Comparison of ENCODE assay signal across 1 fruit fly cellular context in the genomic region with DNA sequence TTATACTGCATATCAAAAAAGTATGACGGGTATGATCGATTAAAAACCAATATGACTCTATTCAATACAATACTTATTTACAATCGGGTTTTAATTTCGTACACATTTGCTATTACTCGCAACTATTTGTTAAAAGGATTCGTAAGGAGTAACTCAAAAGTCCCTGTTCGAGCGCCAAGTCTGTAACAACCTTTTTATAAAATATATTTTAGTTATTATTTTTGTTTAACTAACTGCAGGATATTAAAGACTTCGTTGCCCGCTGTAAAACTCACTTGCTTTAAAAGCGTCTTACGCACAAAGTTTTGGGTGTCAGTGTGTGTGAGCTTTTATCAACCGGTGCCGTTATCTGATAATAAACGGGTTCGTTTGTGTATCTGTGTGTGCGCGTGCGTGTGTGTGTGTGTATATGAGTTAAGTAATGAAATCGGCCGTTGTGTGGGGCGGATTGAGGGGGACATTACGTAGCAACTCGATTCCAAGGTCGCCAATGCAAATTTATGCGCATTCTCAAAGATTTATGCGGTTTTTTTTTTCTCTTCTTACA.
TF ChIP-seq lines count a peak whose summit lies in the region.

No protein-coding gene starts in this region.

TF ChIP-seq in whole organism, embryonic, 481 proteins besides CTCF, POLR2A, EP300 and RAD21 (continued from another document and continues in another):
- peak; percentile 31 for TF ChIP-seq luna (GFP tag; optimal IDR thresholded peaks at IDR 0.05; lab: Kevin White, UChicago)
- no peak for TF ChIP-seq Neu2 (GFP tag; optimal IDR thresholded peaks at IDR 0.05; lab: Kevin White, UChicago; ENCODE audit: borderline replicate concordance)
- TF ChIP-seq CG4730 (GFP tag; IDR thresholded peaks at IDR 0.05; lab: Robert Waterston, UW), result peak; percentile 83
- peak; percentile 51 for TF ChIP-seq trem (tag; optimal IDR thresholded peaks at IDR 0.05; lab: Kevin White, UChicago)
- TF ChIP-seq cad (GFP tag; optimal IDR thresholded peaks at IDR 0.05; lab: Kevin White, UChicago), result no peak
- TF ChIP-seq CG6175 (GFP tag; IDR thresholded peaks at IDR 0.05; lab: Robert Waterston, UW), result peak; percentile 83
- TF ChIP-seq CG15073 (GFP tag; optimal IDR thresholded peaks at IDR 0.05; lab: Kevin White, UChicago), result no peak
- peak; percentile 82 for TF ChIP-seq az2 (GFP tag; optimal IDR thresholded peaks at IDR 0.05; lab: Kevin White, UChicago)
- TF ChIP-seq Vsx1 (GFP tag; optimal IDR thresholded peaks at IDR 0.05; lab: Kevin White, UChicago), result peak; percentile 79
- TF ChIP-seq CG15269 (tag; optimal IDR thresholded peaks at IDR 0.05; lab: Kevin White, UChicago), result peak; percentile 94
- peak; percentile 92 for TF ChIP-seq gro (GFP tag; optimal IDR thresholded peaks at IDR 0.05; lab: Kevin White, UChicago)
- no peak for TF ChIP-seq CG15479 (GFP tag; optimal IDR thresholded peaks at IDR 0.05; lab: Kevin White, UChicago)
- peak; percentile 88 for TF ChIP-seq CG9932 (GFP tag; IDR thresholded peaks at IDR 0.05; lab: Robert Waterston, UW)
- no peak for TF ChIP-seq Doc3 (GFP tag; IDR thresholded peaks at IDR 0.05; lab: Robert Waterston, UW; ENCODE audit: partially characterized antibody)
- peak; percentile 61 for TF ChIP-seq pnt (GFP tag; optimal IDR thresholded peaks at IDR 0.05; lab: Kevin White, UChicago)
- peak; percentile 70 for TF ChIP-seq Dad (GFP tag; optimal IDR thresholded peaks at IDR 0.05; lab: Kevin White, UChicago)
- peak; percentile 4 for TF ChIP-seq CG7271 (tag; optimal IDR thresholded peaks at IDR 0.05; lab: Kevin White, UChicago)
- peak; percentile 94 for TF ChIP-seq CG2120 (GFP tag; optimal IDR thresholded peaks at IDR 0.05; lab: Kevin White, UChicago)
- no peak for TF ChIP-seq scrt (GFP tag; optimal IDR thresholded peaks at IDR 0.05; lab: Kevin White, UChicago)
- TF ChIP-seq CG16863 (GFP tag; optimal IDR thresholded peaks at IDR 0.05; lab: Kevin White, UChicago), result peak; percentile 22
- peak; percentile 73 for TF ChIP-seq zen (tag; optimal IDR thresholded peaks at IDR 0.05; lab: Kevin White, UChicago)
- TF ChIP-seq CG9817 (tag; optimal IDR thresholded peaks at IDR 0.05; lab: Kevin White, UChicago), result peak; percentile 91
- peak; percentile 70 for TF ChIP-seq CG12071 (GFP tag; optimal IDR thresholded peaks at IDR 0.05; lab: Kevin White, UChicago)
- TF ChIP-seq Taf1 (GFP tag; IDR thresholded peaks at IDR 0.05; lab: Robert Waterston, UW), result peak; percentile 81; the same call in 1 of the 2 replicates
- peak; percentile 79 for TF ChIP-seq Oaz (GFP tag; IDR thresholded peaks at IDR 0.05; lab: Robert Waterston, UW)
- no peak for TF ChIP-seq CG1832 (GFP tag; optimal IDR thresholded peaks at IDR 0.05; lab: Kevin White, UChicago)
- no peak for TF ChIP-seq CG30020 (tag; optimal IDR thresholded peaks at IDR 0.05; lab: Kevin White, UChicago)
- TF ChIP-seq tap (tag; optimal IDR thresholded peaks at IDR 0.05; lab: Kevin White, UChicago), result peak; percentile 78
- peak; percentile 62 for TF ChIP-seq Six4 (GFP tag; optimal IDR thresholded peaks at IDR 0.05; lab: Kevin White, UChicago)
- TF ChIP-seq CG14710 (tag; optimal IDR thresholded peaks at IDR 0.05; lab: Kevin White, UChicago), result peak; percentile 75
- TF ChIP-seq CG1602 (GFP tag; optimal IDR thresholded peaks at IDR 0.05; lab: Kevin White, UChicago), result peak; percentile 85
- TF ChIP-seq ems (GFP tag; optimal IDR thresholded peaks at IDR 0.05; lab: Kevin White, UChicago), result peak; percentile 79
- 0 out of 3 replicates have a peak, but pooled peaks have one; percentile 18 for TF ChIP-seq otp (GFP tag; IDR thresholded peaks at IDR 0.05; lab: Robert Waterston, UW)
- peak; percentile 68 for TF ChIP-seq ATbp (GFP tag; optimal IDR thresholded peaks at IDR 0.05; lab: Kevin White, UChicago)
- peak; percentile 34 for TF ChIP-seq CG4617 (GFP tag; optimal IDR thresholded peaks at IDR 0.05; lab: Kevin White, UChicago; ENCODE audit: borderline replicate concordance)
- TF ChIP-seq CG13624 (GFP tag; optimal IDR thresholded peaks at IDR 0.05; lab: Kevin White, UChicago), result peak; percentile 69
- peak; percentile 55 for TF ChIP-seq Bdp1 (GFP tag; optimal IDR thresholded peaks at IDR 0.05; lab: Kevin White, UChicago)
- TF ChIP-seq jing (GFP tag; optimal IDR thresholded peaks at IDR 0.05; lab: Kevin White, UChicago), result peak; percentile 76
- TF ChIP-seq CG5953 (GFP tag; IDR thresholded peaks at IDR 0.05; lab: Robert Waterston, UW), result peak; percentile 71; the same call in 1 of the 2 replicates
- TF ChIP-seq NK7.1 (GFP tag; optimal IDR thresholded peaks at IDR 0.05; lab: Kevin White, UChicago), result peak; percentile 44
- peak; percentile 52 to 87 for TF ChIP-seq bsh (GFP tag; optimal IDR thresholded peaks at IDR 0.05; lab: Kevin White, UChicago)
- TF ChIP-seq hb (GFP tag; IDR thresholded peaks at IDR 0.05; lab: Robert Waterston, UW; ENCODE audit: partially characterized antibody), result no peak
- peak; percentile 9 for TF ChIP-seq disco-r (GFP tag; optimal IDR thresholded peaks at IDR 0.05; lab: Kevin White, UChicago)
- TF ChIP-seq CG3065 (GFP tag; optimal IDR thresholded peaks at IDR 0.05; lab: Kevin White, UChicago), result peak; percentile 41
- TF ChIP-seq Dbx (GFP tag; IDR thresholded peaks at IDR 0.05; lab: Robert Waterston, UW), result peak; percentile 89
- TF ChIP-seq dm (GFP tag; optimal IDR thresholded peaks at IDR 0.05; lab: Kevin White, UChicago), result no peak
- no peak for TF ChIP-seq TFAM (GFP tag; optimal IDR thresholded peaks at IDR 0.05; lab: Kevin White, UChicago)
- peak; percentile 92 for TF ChIP-seq CG2712 (tag; optimal IDR thresholded peaks at IDR 0.05; lab: Kevin White, UChicago)
- peak; percentile 56 for TF ChIP-seq CG13894 (tag; optimal IDR thresholded peaks at IDR 0.05; lab: Kevin White, UChicago)
- peak; percentile 45 to 93 for TF ChIP-seq Hr51 (GFP tag; optimal IDR thresholded peaks at IDR 0.05; lab: Kevin White, UChicago)
- peak; percentile 20 for TF ChIP-seq CG31388 (GFP tag; optimal IDR thresholded peaks at IDR 0.05; lab: Kevin White, UChicago)
- peak; percentile 80 for TF ChIP-seq Gug (GFP tag; IDR thresholded peaks at IDR 0.05; lab: Robert Waterston, UW)
- TF ChIP-seq fd3F (GFP tag; optimal IDR thresholded peaks at IDR 0.05; lab: Kevin White, UChicago), result peak; percentile 92
- peak; percentile 22 for TF ChIP-seq Sry-β (GFP tag; optimal IDR thresholded peaks at IDR 0.05; lab: Kevin White, UChicago)
- peak; percentile 46; the same call in 1 of the 2 replicates for TF ChIP-seq CG8765 (GFP tag; IDR thresholded peaks at IDR 0.05; lab: Robert Waterston, UW)
- TF ChIP-seq unc-4 (GFP tag; IDR thresholded peaks at IDR 0.05; lab: Robert Waterston, UW; ENCODE audit: partially characterized antibody), result no peak
- TF ChIP-seq CG7987 (GFP tag; optimal IDR thresholded peaks at IDR 0.05; lab: Kevin White, UChicago), result peak; percentile 79
- TF ChIP-seq ac (GFP tag; optimal IDR thresholded peaks at IDR 0.05; lab: Kevin White, UChicago), result no peak
- no peak for TF ChIP-seq bbx (GFP tag; IDR thresholded peaks at IDR 0.05; lab: Robert Waterston, UW; ENCODE audit: partially characterized antibody)
- peak; percentile 63 for TF ChIP-seq cato (GFP tag; optimal IDR thresholded peaks at IDR 0.05; lab: Kevin White, UChicago; ENCODE audit: borderline replicate concordance)
- TF ChIP-seq Fer3 (tag; optimal IDR thresholded peaks at IDR 0.05; lab: Kevin White, UChicago), result peak; percentile 92
- peak; percentile 44 for TF ChIP-seq CG10462 (GFP tag; optimal IDR thresholded peaks at IDR 0.05; lab: Kevin White, UChicago)
- TF ChIP-seq Mrtf (GFP tag; IDR thresholded peaks at IDR 0.05; lab: Robert Waterston, UW), result peak; percentile 86
- peak; percentile 89 for TF ChIP-seq HHEX (GFP tag; optimal IDR thresholded peaks at IDR 0.05; lab: Kevin White, UChicago)
- peak; percentile 58 for TF ChIP-seq CG5180 (GFP tag; optimal IDR thresholded peaks at IDR 0.05; lab: Kevin White, UChicago)
- no peak for TF ChIP-seq MESR4 (GFP tag; optimal IDR thresholded peaks at IDR 0.05; lab: Kevin White, UChicago)
- TF ChIP-seq Stat92E (GFP tag; optimal IDR thresholded peaks at IDR 0.05; lab: Kevin White, UChicago), result no peak
- TF ChIP-seq wek (GFP tag; optimal IDR thresholded peaks at IDR 0.05; lab: Kevin White, UChicago), result peak; percentile 12
- peak; percentile 13 for TF ChIP-seq nom (GFP tag; optimal IDR thresholded peaks at IDR 0.05; lab: Kevin White, UChicago)
- TF ChIP-seq CG42726 (GFP tag; IDR thresholded peaks at IDR 0.05; lab: Robert Waterston, UW; ENCODE audit: partially characterized antibody), result no peak
- TF ChIP-seq NC2β (GFP tag; optimal IDR thresholded peaks at IDR 0.05; lab: Kevin White, UChicago), result peak; percentile 19
- peak; percentile 55 for TF ChIP-seq CG2875 (GFP tag; optimal IDR thresholded peaks at IDR 0.05; lab: Kevin White, UChicago)
- TF ChIP-seq phol (tag; optimal IDR thresholded peaks at IDR 0.05; lab: Kevin White, UChicago), result peak; percentile 93
- TF ChIP-seq CG9215 (GFP tag; IDR thresholded peaks at IDR 0.05; lab: Robert Waterston, UW), result peak; percentile 89
- TF ChIP-seq CG18599 (GFP tag; optimal IDR thresholded peaks at IDR 0.05; lab: Kevin White, UChicago), result peak; percentile 93
- TF ChIP-seq CG7928 (GFP tag; optimal IDR thresholded peaks at IDR 0.05; lab: Kevin White, UChicago), result peak; percentile 66
- TF ChIP-seq twi (tag; optimal IDR thresholded peaks at IDR 0.05; lab: Kevin White, UChicago), result peak; percentile 77
- peak; percentile 87 for TF ChIP-seq CG17359 (tag; optimal IDR thresholded peaks at IDR 0.05; lab: Kevin White, UChicago)
- TF ChIP-seq CG4328 (GFP tag; optimal IDR thresholded peaks at IDR 0.05; lab: Kevin White, UChicago), result no peak
- TF ChIP-seq CG9797 (GFP tag; optimal IDR thresholded peaks at IDR 0.05; lab: Kevin White, UChicago), result no peak
- TF ChIP-seq H2.0 (GFP tag; IDR thresholded peaks at IDR 0.05; lab: Robert Waterston, UW), result peak; percentile 83
- TF ChIP-seq peb (GFP tag; IDR thresholded peaks at IDR 0.05; lab: Robert Waterston, UW), result peak; percentile 46; the same call in 1 of the 2 replicates
- TF ChIP-seq CG13296 (GFP tag; optimal IDR thresholded peaks at IDR 0.05; lab: Kevin White, UChicago), result peak; percentile 85
- no peak for TF ChIP-seq vnd (GFP tag; IDR thresholded peaks at IDR 0.05; lab: Robert Waterston, UW; ENCODE audit: partially characterized antibody)
- TF ChIP-seq p53 (GFP tag; optimal IDR thresholded peaks at IDR 0.05; lab: Kevin White, UChicago), result peak; percentile 10
- no peak for TF ChIP-seq sna (GFP tag; IDR thresholded peaks at IDR 0.05; lab: Robert Waterston, UW; ENCODE audit: partially characterized antibody)
- TF ChIP-seq Chrac-16 (GFP tag; optimal IDR thresholded peaks at IDR 0.05; lab: Kevin White, UChicago), result peak; percentile 82
- peak; percentile 92 for TF ChIP-seq esg (GFP tag; conservative IDR thresholded peaks at IDR 0.05; lab: Robert Waterston, UW)
- no peak for TF ChIP-seq inv (GFP tag; IDR thresholded peaks at IDR 0.05; lab: Robert Waterston, UW; ENCODE audit: partially characterized antibody)
- peak; percentile 51 for TF ChIP-seq CG9876 (GFP tag; optimal IDR thresholded peaks at IDR 0.05; lab: Kevin White, UChicago)
- TF ChIP-seq BtbVII (GFP tag; optimal IDR thresholded peaks at IDR 0.05; lab: Kevin White, UChicago), result peak; percentile 37
- TF ChIP-seq schlank (tag; optimal IDR thresholded peaks at IDR 0.05; lab: Kevin White, UChicago), result peak; percentile 74
- peak; percentile 15; the same call in 1 of the 2 replicates for TF ChIP-seq CG16779 (GFP tag; IDR thresholded peaks at IDR 0.05; lab: Robert Waterston, UW)
- peak; percentile 95 for TF ChIP-seq Rfx (GFP tag; IDR thresholded peaks at IDR 0.05; lab: Robert Waterston, UW)
- peak; percentile 65 for TF ChIP-seq Hand (GFP tag; optimal IDR thresholded peaks at IDR 0.05; lab: Kevin White, UChicago)
- TF ChIP-seq HLH4C (GFP tag; IDR thresholded peaks at IDR 0.05; lab: Robert Waterston, UW; ENCODE audit: partially characterized antibody), result no peak
- TF ChIP-seq CrebB (tag; optimal IDR thresholded peaks at IDR 0.05; lab: Kevin White, UChicago), result peak; percentile 58
- peak; percentile 87 for TF ChIP-seq CG15011 (GFP tag; optimal IDR thresholded peaks at IDR 0.05; lab: Kevin White, UChicago)
- TF ChIP-seq CG32772 (GFP tag; IDR thresholded peaks at IDR 0.05; lab: Robert Waterston, UW), result peak; percentile 77
- TF ChIP-seq Hey (tag; optimal IDR thresholded peaks at IDR 0.05; lab: Kevin White, UChicago), result no peak
- peak; percentile 93 for TF ChIP-seq CG7372 (GFP tag; IDR thresholded peaks at IDR 0.05; lab: Robert Waterston, UW)
- TF ChIP-seq mld (GFP tag; IDR thresholded peaks at IDR 0.05; lab: Robert Waterston, UW; ENCODE audit: partially characterized antibody), result no peak
- peak; percentile 82 for TF ChIP-seq CG12769 (tag; optimal IDR thresholded peaks at IDR 0.05; lab: Kevin White, UChicago)
- TF ChIP-seq CG10431 (GFP tag; optimal IDR thresholded peaks at IDR 0.05; lab: Kevin White, UChicago), result no peak
- peak; percentile 78 for TF ChIP-seq CG18476 (GFP tag; optimal IDR thresholded peaks at IDR 0.05; lab: Kevin White, UChicago)
- TF ChIP-seq exex (tag; optimal IDR thresholded peaks at IDR 0.05; lab: Kevin White, UChicago), result peak; percentile 58
- peak; percentile 77; the same call in 2 of the 3 replicates for TF ChIP-seq zfh1 (GFP tag; IDR thresholded peaks at IDR 0.05; lab: Robert Waterston, UW)
- TF ChIP-seq Atf3 (GFP tag; optimal IDR thresholded peaks at IDR 0.05; lab: Kevin White, UChicago), result peak; percentile 7
- TF ChIP-seq CG18764 (GFP tag; optimal IDR thresholded peaks at IDR 0.05; lab: Kevin White, UChicago), result peak; percentile 54
- peak; percentile 38 for TF ChIP-seq Lhr (GFP tag; optimal IDR thresholded peaks at IDR 0.05; lab: Kevin White, UChicago)
- peak; percentile 64 for TF ChIP-seq CG6254 (GFP tag; optimal IDR thresholded peaks at IDR 0.05; lab: Kevin White, UChicago)
- TF ChIP-seq hkb (optimal IDR thresholded peaks at IDR 0.05; lab: Kevin White, UChicago), result no peak
- peak; percentile 84 for TF ChIP-seq hkb (GFP tag; IDR thresholded peaks at IDR 0.05; lab: Robert Waterston, UW)
- peak; percentile 82 for TF ChIP-seq CG11085 (GFP tag; IDR thresholded peaks at IDR 0.05; lab: Robert Waterston, UW)
- peak; percentile 94 for TF ChIP-seq grau (tag; optimal IDR thresholded peaks at IDR 0.05; lab: Kevin White, UChicago)
- TF ChIP-seq CG11398 (GFP tag; optimal IDR thresholded peaks at IDR 0.05; lab: Kevin White, UChicago), result no peak
- TF ChIP-seq CG7745 (tag; optimal IDR thresholded peaks at IDR 0.05; lab: Kevin White, UChicago), result no peak
- peak; percentile 46 to 71 for TF ChIP-seq chif (GFP tag; optimal IDR thresholded peaks at IDR 0.05; lab: Kevin White, UChicago)
- TF ChIP-seq Nf-YA (GFP tag; IDR thresholded peaks at IDR 0.05; lab: Robert Waterston, UW), result peak; percentile 62
- TF ChIP-seq vvl (GFP tag; IDR thresholded peaks at IDR 0.05; lab: Robert Waterston, UW), result peak; percentile 63
- TF ChIP-seq so (GFP tag; IDR thresholded peaks at IDR 0.05; lab: Robert Waterston, UW), result peak; percentile 85; the same call in 2 of the 3 replicates
- peak; percentile 77 for TF ChIP-seq Camta (GFP tag; optimal IDR thresholded peaks at IDR 0.05; lab: Kevin White, UChicago)
